Fruit fly (Drosophila melanogaster) whole organism, wandering third instar larva: ENCODE results near the gene rdx.

Experiments used
- Abd-B ChIP-seq: fragments of >200 bp; optimal IDR thresholded peaks from 2 replicates; lab custom pipeline; 2017; ENCODE audit warnings: missing biosample characterization, missing genetic modification characterization
- CG32264 ChIP-seq: fragments of 200-800 bp; sonication (Bioruptor generic); optimal IDR thresholded peaks from 2 replicates; lab custom pipeline; 2016; ENCODE audit warnings: missing biosample characterization, missing genetic modification characterization
- CG9705 ChIP-seq: fragments of 200-800 bp; sonication (Bioruptor generic); optimal IDR thresholded peaks from 2 replicates; lab custom pipeline; 2018; ENCODE audit warnings: missing biosample characterization, mild to moderate bottlenecking, missing genetic modification characterization
- CrebA ChIP-seq: fragments of 200-800 bp; sonication (Bioruptor generic); optimal IDR thresholded peaks from 2 replicates; lab custom pipeline; 2016; ENCODE audit warnings: missing biosample characterization, mild to moderate bottlenecking, missing genetic modification characterization, borderline replicate concordance
- Dfd ChIP-seq: fragments of >200 bp; optimal IDR thresholded peaks from 2 replicates; lab custom pipeline; 2017; ENCODE audit warnings: missing biosample characterization, missing genetic modification characterization
- Dif ChIP-seq: fragments of 200-275, 200-300 bp; sonication (Bioruptor generic); optimal IDR thresholded peaks from 2 replicates; lab custom pipeline; 2018; ENCODE audit warnings: missing biosample characterization, missing genetic modification characterization; ENCODE audit not compliant: partially characterized antibody
- GATAd ChIP-seq: sonication (Bioruptor generic); optimal IDR thresholded peaks from 2 replicates; lab custom pipeline; 2016; ENCODE audit warnings: missing biosample characterization, missing genetic modification characterization
- Hnf4 ChIP-seq: fragments of 200-800 bp; sonication (Bioruptor generic); optimal IDR thresholded peaks from 2 replicates; lab custom pipeline; 2016; ENCODE audit warnings: missing biosample characterization, mild to moderate bottlenecking, missing genetic modification characterization
- Hr78 ChIP-seq: fragments of >200 bp; optimal IDR thresholded peaks from 2 replicates; lab custom pipeline; 2017; ENCODE audit warnings: missing biosample characterization, missing genetic modification characterization
- Hr83 ChIP-seq: fragments of 200-300 bp; sonication (Bioruptor generic); optimal IDR thresholded peaks from 2 replicates; lab custom pipeline; 2016; ENCODE audit warnings: missing biosample characterization, mild to moderate bottlenecking, missing genetic modification characterization, moderate library complexity; ENCODE audit not compliant: poor library complexity, severe bottlenecking
- Mio ChIP-seq: sonication (Bioruptor generic); optimal IDR thresholded peaks from 2 replicates; lab custom pipeline; 2016; ENCODE audit warnings: missing biosample characterization, missing genetic modification characterization
- Myc ChIP-seq: fragments of >200 bp; optimal IDR thresholded peaks from 2 replicates; lab custom pipeline; 2017
- Sp1 ChIP-seq: fragments of 200-800 bp; sonication (Bioruptor generic); optimal IDR thresholded peaks from 3 replicates; lab custom pipeline; 2019; ENCODE audit warnings: missing biosample characterization, mild to moderate bottlenecking, missing genetic modification characterization, moderate library complexity
- Vsx2 ChIP-seq: fragments of 200-300, 225-300 bp; sonication (Bioruptor generic); optimal IDR thresholded peaks from 2 replicates; lab custom pipeline; 2018; ENCODE audit warnings: missing biosample characterization, missing genetic modification characterization; ENCODE audit not compliant: partially characterized antibody
- dl ChIP-seq, 2 experiments: fragments of 175-275, 200-275 bp in 1 of 2; fragments of 200-275 bp in 1 of 2; sonication (Bioruptor generic); optimal IDR thresholded peaks; lab custom pipeline; 2018; ENCODE audit warnings: mild to moderate bottlenecking in 2 of 2, missing biosample characterization in 2 of 2, missing genetic modification characterization in 2 of 2, moderate library complexity in 2 of 2; ENCODE audit not compliant: partially characterized antibody in 2 of 2, insufficient read depth in 1 of 2
- dsf ChIP-seq: sonication (Bioruptor generic); optimal IDR thresholded peaks from 2 replicates; lab custom pipeline; 2016; ENCODE audit warnings: missing biosample characterization, missing genetic modification characterization, borderline replicate concordance
- ey ChIP-seq: fragments of 200-800 bp; sonication (Bioruptor generic); optimal IDR thresholded peaks from 2 replicates; lab custom pipeline; 2016; ENCODE audit warnings: missing biosample characterization, missing genetic modification characterization
- foxo ChIP-seq, 2 experiments: fragments of 200-800 bp; sonication (Bioruptor generic); optimal IDR thresholded peaks; 2 replicates in 1 of 2; 3 replicates in 1 of 2; lab custom pipeline; 2016 to 2017; ENCODE audit warnings: missing biosample characterization in 2 of 2, missing genetic modification characterization in 2 of 2
- fru ChIP-seq: fragments of 200-800 bp; sonication (Bioruptor generic); optimal IDR thresholded peaks from 3 replicates; lab custom pipeline; 2016; ENCODE audit warnings: missing biosample characterization, mild to moderate bottlenecking, missing genetic modification characterization
- h ChIP-seq: fragments of 200-800 bp; sonication (Bioruptor generic); optimal IDR thresholded peaks from 3 replicates; lab custom pipeline; 2016; ENCODE audit warnings: missing biosample characterization, mild to moderate bottlenecking, missing genetic modification characterization
- jim ChIP-seq: fragments of 175-275, 200-325 bp; sonication (Bioruptor generic); optimal IDR thresholded peaks from 2 replicates; lab custom pipeline; 2016; ENCODE audit warnings: missing biosample characterization, mild to moderate bottlenecking, missing genetic modification characterization
- lola ChIP-seq: fragments of >200 bp; optimal IDR thresholded peaks from 2 replicates; lab custom pipeline; 2017; ENCODE audit warnings: missing biosample characterization, missing genetic modification characterization
- psq ChIP-seq: fragments of 200-800 bp; sonication (Bioruptor generic); optimal IDR thresholded peaks from 3 replicates; lab custom pipeline; 2017; ENCODE audit warnings: missing biosample characterization, mild to moderate bottlenecking, missing genetic modification characterization, moderate library complexity
- rgr ChIP-seq: fragments of 200-800 bp; sonication (Bioruptor generic); optimal IDR thresholded peaks from 3 replicates; lab custom pipeline; 2016; ENCODE audit warnings: missing biosample characterization, mild to moderate bottlenecking, missing genetic modification characterization
- sv ChIP-seq: fragments of 200-800 bp; sonication (Bioruptor generic); optimal IDR thresholded peaks from 3 replicates; lab custom pipeline; 2016; ENCODE audit warnings: missing biosample characterization, missing genetic modification characterization
- tai ChIP-seq: sonication (Bioruptor generic); optimal IDR thresholded peaks from 2 replicates; lab custom pipeline; 2016; ENCODE audit warnings: missing biosample characterization, missing genetic modification characterization
- usp ChIP-seq: fragments of >200 bp; optimal IDR thresholded peaks from 2 replicates; lab custom pipeline; 2017; ENCODE audit warnings: missing biosample characterization, missing genetic modification characterization
- woc ChIP-seq: sonication (Bioruptor generic); optimal IDR thresholded peaks from 2 replicates; lab custom pipeline; 2016; ENCODE audit warnings: missing biosample characterization, mild to moderate bottlenecking, missing genetic modification characterization

The rdx gene

DNA sequence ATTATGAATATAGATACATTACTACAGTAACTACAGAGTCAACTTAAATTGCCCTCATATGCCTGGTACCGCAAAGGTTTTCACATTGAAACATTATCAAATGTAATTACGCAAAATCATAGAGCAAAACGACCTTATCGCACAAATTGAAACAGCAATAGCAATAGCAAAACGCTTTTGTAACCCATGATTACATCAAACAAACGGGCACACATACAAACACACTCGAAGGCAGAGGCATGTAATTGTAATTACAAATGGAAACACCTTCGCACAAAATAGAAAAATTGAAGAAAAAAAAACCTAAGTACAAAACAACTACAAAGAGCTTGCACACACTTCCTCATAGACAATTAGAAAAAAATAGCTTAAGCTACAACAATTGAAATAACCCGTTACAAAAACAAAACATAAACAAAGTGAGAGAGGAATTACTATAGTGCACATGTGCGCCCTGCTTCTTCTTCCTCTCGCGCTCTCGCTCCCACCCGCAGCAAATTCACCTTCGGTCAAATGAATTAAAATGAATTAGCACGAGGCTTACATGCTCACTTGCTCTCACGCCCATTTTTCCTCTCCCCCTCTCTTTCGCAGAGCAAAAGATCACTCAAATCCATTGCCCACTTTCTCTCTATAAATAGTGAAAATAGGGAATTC is 11.4 kb downstream of the rdx start:
- TF ChIP-seq Sp1 (GFP tag; lab: Kevin White, UChicago) (no peak), dsf (no peak), foxo (GFP tag; optimal IDR thresholded peaks at IDR 0.05; lab: Kevin White, UChicago) (no peak), Mio (GFP tag; lab: Kevin White, UChicago) (no peak), Abd-B (GFP tag; lab: Kevin White, UChicago) (no peak), Hnf4 (GFP tag; lab: Kevin White, UChicago) (no peak), Hr83 (no peak), CrebA (GFP tag; lab: Kevin White, UChicago) (no peak), lola (no peak)

DNA sequence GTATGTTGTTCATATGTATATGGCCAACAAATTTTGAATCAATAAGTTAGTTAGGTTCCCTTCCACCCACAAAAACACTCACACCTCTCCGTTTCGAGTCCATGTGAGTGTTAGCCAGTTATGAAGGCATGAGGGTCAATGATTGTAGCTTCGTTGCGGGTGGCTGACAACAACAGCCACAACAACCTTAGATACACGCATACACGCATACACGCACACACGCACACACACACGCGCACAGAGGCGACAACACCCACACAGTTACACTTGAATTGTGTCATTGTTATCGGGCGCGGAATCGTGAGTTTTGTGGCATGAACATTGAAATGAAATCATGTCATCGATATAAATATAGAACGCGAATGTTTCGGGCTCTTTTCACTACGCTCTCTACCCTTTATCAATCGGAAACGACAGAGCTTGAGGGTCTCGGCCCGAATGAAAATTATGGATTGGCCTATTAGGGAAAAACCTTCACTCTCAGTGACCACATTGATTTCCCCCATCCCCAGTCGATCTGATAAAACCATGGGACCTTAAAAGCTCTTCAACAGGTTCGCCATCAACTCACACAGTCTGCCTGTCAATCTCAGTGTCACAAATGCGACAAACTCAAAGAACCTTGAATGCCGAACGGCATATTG is 12.3 kb downstream of the rdx start:
- no peak for TF ChIP-seq ey
- TF ChIP-seq Mio (GFP tag; lab: Kevin White, UChicago): no peak
- no peak for TF ChIP-seq lola
- no peak for TF ChIP-seq sv (GFP tag; lab: Kevin White, UChicago)
- no peak for TF ChIP-seq usp
- no peak for TF ChIP-seq dl (GFP tag; optimal IDR thresholded peaks at IDR 0.05; lab: Kevin White, UChicago; ENCODE audit: insufficient read depth in 1 of 2, partially characterized antibody in 2 of 2)
- TF ChIP-seq Hnf4 (GFP tag; lab: Kevin White, UChicago): no peak
- no peak for TF ChIP-seq rgr
- no peak for TF ChIP-seq CG9705 (GFP tag; lab: Kevin White, UChicago)
- TF ChIP-seq Myc (lab: Kevin White, UChicago): no peak
- TF ChIP-seq Hr78 (GFP tag; lab: Kevin White, UChicago): no peak
- TF ChIP-seq Dfd (GFP tag; lab: Kevin White, UChicago): no peak
- no peak for TF ChIP-seq h (GFP tag; lab: Kevin White, UChicago)
- no peak for TF ChIP-seq fru (GFP tag; lab: Kevin White, UChicago)
- no peak for TF ChIP-seq GATAd (GFP tag; lab: Kevin White, UChicago)
- no peak for TF ChIP-seq psq (GFP tag; lab: Kevin White, UChicago)

DNA sequence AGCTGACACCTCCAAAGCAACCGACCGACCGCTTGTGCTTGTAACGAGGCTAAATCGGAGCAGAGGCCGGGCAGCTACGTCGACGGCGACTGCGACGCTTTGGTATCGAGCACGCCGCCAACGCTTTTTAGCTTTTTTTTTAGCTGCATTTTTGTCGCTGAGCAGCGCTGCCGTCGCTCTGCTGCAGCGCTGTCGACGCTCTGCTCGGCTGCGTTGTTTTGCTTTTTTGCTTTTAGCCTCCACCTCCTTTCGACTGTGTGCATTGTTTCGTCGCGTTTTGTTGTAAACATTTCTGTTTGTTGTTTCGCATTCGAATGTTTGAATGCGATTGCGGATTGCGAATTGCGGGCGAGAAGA is 13.4 kb downstream of the rdx start:
- TF ChIP-seq jim (GFP tag; lab: Kevin White, UChicago): peak; percentile 1
- no peak for TF ChIP-seq Myc (lab: Kevin White, UChicago)
- TF ChIP-seq psq (GFP tag; lab: Kevin White, UChicago): peak; percentile 2

DNA sequence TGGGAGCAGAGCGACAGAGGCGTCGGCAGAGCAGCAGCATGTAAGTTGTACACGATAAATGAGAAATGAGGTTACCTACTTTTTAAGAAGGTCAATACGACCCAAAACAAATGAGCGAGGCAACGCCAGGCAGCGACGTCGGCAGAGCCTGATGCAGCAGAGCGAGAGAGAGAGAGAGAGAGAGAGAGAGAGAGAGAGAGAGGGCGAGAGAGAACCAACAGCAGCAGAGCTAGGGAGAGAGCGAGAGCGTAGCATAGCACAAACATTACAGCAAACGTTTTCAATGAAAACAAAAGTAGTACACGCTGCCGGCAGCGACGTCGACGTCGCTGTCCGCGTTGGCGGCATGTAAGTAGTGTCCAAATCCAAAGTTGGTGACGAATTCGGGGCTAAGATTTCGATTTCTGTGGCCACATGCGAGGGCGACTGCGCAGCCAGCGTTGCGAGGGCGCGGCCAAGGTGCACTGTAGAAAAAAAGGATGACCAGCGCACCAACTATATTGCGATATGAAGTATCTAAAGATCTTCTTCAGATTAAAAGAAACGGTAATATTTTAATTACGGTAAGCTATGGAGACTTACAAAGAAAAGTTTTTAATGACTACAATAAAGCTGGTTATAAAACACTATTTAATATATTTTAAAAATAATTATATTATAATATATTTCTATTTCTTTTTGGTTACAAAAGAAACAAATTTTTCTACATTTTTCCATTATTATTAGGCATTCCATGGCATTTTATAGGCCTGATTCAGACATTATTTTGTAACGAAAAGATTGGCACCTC is 14.0 kb downstream of the rdx start:
- TF ChIP-seq Sp1 (GFP tag; lab: Kevin White, UChicago) (no peak), foxo (GFP tag; optimal IDR thresholded peaks at IDR 0.05; lab: Kevin White, UChicago) (peak in 1 of 2 experiments; percentile 20), psq (GFP tag; lab: Kevin White, UChicago) (no peak), fru (GFP tag; lab: Kevin White, UChicago) (no peak), Dfd (GFP tag; lab: Kevin White, UChicago) (no peak), ey (no peak), tai (no peak), Vsx2 (GFP tag; lab: Kevin White, UChicago) (peak; percentile 79), dsf (no peak), CrebA (GFP tag; lab: Kevin White, UChicago) (no peak), GATAd (GFP tag; lab: Kevin White, UChicago) (no peak), CG32264 (GFP tag; lab: Kevin White, UChicago) (no peak), Dif (GFP tag; lab: Kevin White, UChicago) (peak; percentile 94), Abd-B (GFP tag; lab: Kevin White, UChicago) (no peak), usp (no peak), Myc (lab: Kevin White, UChicago) (no peak), dl (GFP tag; optimal IDR thresholded peaks at IDR 0.05; lab: Kevin White, UChicago; ENCODE audit: insufficient read depth in 1 of 2, partially characterized antibody in 2 of 2) (peak; percentile 47 to 84), sv (GFP tag; lab: Kevin White, UChicago) (peak; percentile 36), woc (GFP tag; lab: Kevin White, UChicago) (no peak)
- TF ChIP-seq, all 38 proteins: peak for 5
